Fruit fly (Drosophila melanogaster) whole organism, embryonic: ENCODE results near the gene Pex1.
A peak's percentile ranks its signal among the peaks of the same experiment; 100 is the strongest.

Experiments used
- Adf1 ChIP-seq: fragments of 200-800 bp; sonication (Bioruptor generic); IDR thresholded peaks from 2 replicates; pipeline ENCODE4 v1.3.6; 2022; ENCODE audit warnings: missing biosample characterization, missing genetic modification characterization
- Atf6 ChIP-seq: fragments of 200-800 bp; sonication (Bioruptor generic); IDR thresholded peaks from 2 replicates; pipeline ENCODE4 v1.3.6; 2022; ENCODE audit warnings: missing biosample characterization, missing genetic modification characterization
- B-H1 ChIP-seq: fragments of 200-800 bp; sonication (Bioruptor generic); IDR thresholded peaks from 3 replicates; pipeline ENCODE4 v1.3.6; 2022; ENCODE audit warnings: missing biosample characterization, missing genetic modification characterization
- CG10462 ChIP-seq: fragments of 200-800 bp; sonication (Bioruptor generic); optimal IDR thresholded peaks from 2 replicates; lab custom pipeline; 2016; ENCODE audit warnings: missing biosample characterization, missing genetic modification characterization
- CG10543 ChIP-seq: fragments of 200-800 bp; sonication (Bioruptor generic); optimal IDR thresholded peaks from 3 replicates; lab custom pipeline; 2017; ENCODE audit warnings: missing biosample characterization, mild to moderate bottlenecking, missing genetic modification characterization, moderate library complexity
- CG11247 ChIP-seq: fragments of 200-800 bp; sonication (Bioruptor generic); IDR thresholded peaks from 2 replicates; pipeline ENCODE4 v1.3.6; 2022; ENCODE audit warnings: missing biosample characterization, missing genetic modification characterization
- CG11696 ChIP-seq: fragments of 200-800 bp; sonication (Bioruptor generic); IDR thresholded peaks from 2 replicates; pipeline ENCODE4 v1.3.6; 2022; ENCODE audit warnings: missing biosample characterization, missing genetic modification characterization
- CG12155 ChIP-seq: fragments of 200-800 bp; sonication (Bioruptor generic); optimal IDR thresholded peaks from 3 replicates; lab custom pipeline; 2016; ENCODE audit warnings: missing biosample characterization, missing genetic modification characterization
- CG12219 ChIP-seq: fragments of 200-800 bp; sonication (Bioruptor generic); optimal IDR thresholded peaks from 3 replicates; lab custom pipeline; 2018; ENCODE audit warnings: missing biosample characterization, mild to moderate bottlenecking, missing genetic modification characterization
- CG1233 ChIP-seq: fragments of 200-800 bp; sonication (Bioruptor generic); optimal IDR thresholded peaks from 4 replicates; lab custom pipeline; 2018; ENCODE audit warnings: missing biosample characterization, mild to moderate bottlenecking, missing genetic modification characterization
- CG14860 ChIP-seq: fragments of 200-800 bp; sonication (Bioruptor generic); IDR thresholded peaks from 3 replicates; pipeline ENCODE4 v1.3.6; 2022; ENCODE audit warnings: missing biosample characterization, missing genetic modification characterization; ENCODE audit not compliant: partially characterized antibody
- CG16779 ChIP-seq: fragments of 200-800 bp; sonication (Bioruptor generic); IDR thresholded peaks from 2 replicates; pipeline ENCODE4 v1.3.6; 2022; ENCODE audit warnings: missing biosample characterization, missing genetic modification characterization
- CG1832 ChIP-seq: fragments of 200-800 bp; sonication (Bioruptor generic); optimal IDR thresholded peaks from 2 replicates; lab custom pipeline; 2017; ENCODE audit warnings: missing biosample characterization, mild to moderate bottlenecking, missing genetic modification characterization, inconsistent platforms
- CG18599 ChIP-seq: fragments of 200-800 bp; sonication (Bioruptor generic); optimal IDR thresholded peaks from 3 replicates; lab custom pipeline; 2017; ENCODE audit warnings: missing biosample characterization, missing genetic modification characterization, mild to moderate bottlenecking, moderate library complexity, missing genetic modification reagents
- CG31441 ChIP-seq: fragments of 200-800 bp; sonication (Bioruptor generic); IDR thresholded peaks from 2 replicates; pipeline ENCODE4 v1.3.6; 2022; ENCODE audit warnings: missing biosample characterization, missing genetic modification characterization
- CG32772 ChIP-seq: fragments of 200-800 bp; sonication (Bioruptor generic); IDR thresholded peaks from 2 replicates; pipeline ENCODE4 v1.3.6; 2022; ENCODE audit warnings: missing biosample characterization, missing genetic modification characterization
- CG3281 ChIP-seq: fragments of 200-800 bp; sonication (Bioruptor generic); optimal IDR thresholded peaks from 3 replicates; lab custom pipeline; 2017; ENCODE audit warnings: missing biosample characterization, mild to moderate bottlenecking, missing genetic modification characterization
- CG4282 ChIP-seq: fragments of 200-800 bp; sonication (Bioruptor generic); optimal IDR thresholded peaks from 2 replicates; lab custom pipeline; 2016; ENCODE audit warnings: missing biosample characterization, missing genetic modification characterization
- CG4424 ChIP-seq: fragments of 200-800 bp; sonication (Bioruptor generic); optimal IDR thresholded peaks from 3 replicates; lab custom pipeline; 2016; ENCODE audit warnings: missing biosample characterization, missing genetic modification characterization
- CG6689 ChIP-seq: fragments of 200-800 bp; sonication (Bioruptor generic); IDR thresholded peaks from 2 replicates; pipeline ENCODE4 v1.3.6; 2022; ENCODE audit warnings: missing biosample characterization, missing genetic modification characterization
- CG7745 ChIP-seq: fragments of 200-800 bp; sonication (Bioruptor generic); optimal IDR thresholded peaks from 2 replicates; lab custom pipeline; 2018; ENCODE audit warnings: missing biosample characterization, mild to moderate bottlenecking, missing genetic modification characterization, moderate library complexity
- CG8281 ChIP-seq: fragments of 200-800 bp; sonication (Bioruptor generic); optimal IDR thresholded peaks from 2 replicates; lab custom pipeline; 2018; ENCODE audit warnings: missing biosample characterization, mild to moderate bottlenecking, missing genetic modification characterization, moderate library complexity
- CoRest ChIP-seq: fragments of 200-800 bp; sonication (Bioruptor generic); optimal IDR thresholded peaks from 3 replicates; lab custom pipeline; 2018; ENCODE audit warnings: missing biosample characterization, mild to moderate bottlenecking, missing genetic modification characterization, moderate library complexity
- Dip3 ChIP-seq: fragments of 200-800 bp; sonication (Bioruptor generic); optimal IDR thresholded peaks from 3 replicates; lab custom pipeline; 2016; ENCODE audit warnings: missing biosample characterization, missing genetic modification characterization
- Doc2 ChIP-seq: fragments of 200-800 bp; sonication (Bioruptor generic); IDR thresholded peaks from 2 replicates; pipeline ENCODE4 v1.3.6; 2022; ENCODE audit warnings: missing biosample characterization, missing genetic modification characterization
- Drgx ChIP-seq: fragments of 200-800 bp; sonication (Bioruptor generic); IDR thresholded peaks from 2 replicates; pipeline ENCODE4 v1.3.6; 2022; ENCODE audit warnings: missing biosample characterization, missing genetic modification characterization
- Hmr ChIP-seq: fragments of 200-800 bp; sonication (Bioruptor generic); optimal IDR thresholded peaks from 3 replicates; lab custom pipeline; 2017; ENCODE audit warnings: mild to moderate bottlenecking, missing biosample characterization, missing genetic modification reagents, missing genetic modification characterization
- Lpt ChIP-seq: fragments of >200 bp; optimal IDR thresholded peaks from 2 replicates; lab custom pipeline; 2018; ENCODE audit warnings: missing biosample characterization, missing genetic modification characterization
- Max ChIP-seq: fragments of 200-800 bp; sonication (Bioruptor generic); optimal IDR thresholded peaks from 2 replicates; lab custom pipeline; 2016; ENCODE audit warnings: missing biosample characterization, mild to moderate bottlenecking, missing genetic modification characterization
- Meics ChIP-seq: fragments of 200-800 bp; sonication (Bioruptor generic); optimal IDR thresholded peaks from 2 replicates; lab custom pipeline; 2017; ENCODE audit warnings: missing biosample characterization, mild to moderate bottlenecking, missing genetic modification characterization
- NK7.1 ChIP-seq: fragments of 200-800 bp; sonication (Bioruptor generic); optimal IDR thresholded peaks from 3 replicates; lab custom pipeline; 2016; ENCODE audit warnings: missing biosample characterization, missing genetic modification characterization
- Oli ChIP-seq: fragments of 200-800 bp; sonication (Bioruptor generic); optimal IDR thresholded peaks from 2 replicates; lab custom pipeline; 2018; ENCODE audit warnings: missing biosample characterization, mild to moderate bottlenecking, missing genetic modification characterization, moderate library complexity
- Sin3A ChIP-seq: fragments of >200 bp; optimal IDR thresholded peaks from 2 replicates; lab custom pipeline; 2018
- Sox100B ChIP-seq: fragments of 200-800 bp; sonication (Bioruptor generic); optimal IDR thresholded peaks from 3 replicates; lab custom pipeline; 2018; ENCODE audit warnings: missing biosample characterization, mild to moderate bottlenecking, missing genetic modification characterization
- Trl ChIP-seq, 3 experiments: fragments of >200 bp in 2 of 3; fragments of 200-800 bp in 1 of 3; sonication (Bioruptor generic) in 1 of 3; optimal IDR thresholded peaks; 2 replicates in 1 of 3; 3 replicates in 2 of 3; lab custom pipeline; 2016 to 2017; ENCODE audit warnings: missing biosample characterization in 1 of 3, missing genetic modification characterization in 1 of 3
- abd-A ChIP-seq: fragments of 200-800 bp; sonication (Bioruptor generic); optimal IDR thresholded peaks from 3 replicates; lab custom pipeline; 2019; ENCODE audit warnings: missing biosample characterization, mild to moderate bottlenecking, missing genetic modification characterization, moderate library complexity
- ash1 ChIP-seq: fragments of 200-800 bp; sonication (Bioruptor generic); optimal IDR thresholded peaks from 2 replicates; lab custom pipeline; 2018; ENCODE audit warnings: missing biosample characterization, mild to moderate bottlenecking, missing genetic modification characterization
- ato ChIP-seq: fragments of 200-800 bp; sonication (Bioruptor generic); IDR thresholded peaks from 2 replicates; pipeline ENCODE4 v1.3.6; 2022; ENCODE audit warnings: missing biosample characterization, missing genetic modification characterization; ENCODE audit not compliant: partially characterized antibody
- emc ChIP-seq: fragments of 200-800 bp; sonication (Bioruptor generic); optimal IDR thresholded peaks from 2 replicates; lab custom pipeline; 2016; ENCODE audit warnings: missing biosample characterization, missing genetic modification characterization
- fd96Cb ChIP-seq: fragments of 200-800 bp; sonication (Bioruptor generic); optimal IDR thresholded peaks from 2 replicates; lab custom pipeline; 2018; ENCODE audit warnings: missing biosample characterization, mild to moderate bottlenecking, missing genetic modification characterization, moderate library complexity
- fu2 ChIP-seq: fragments of 200-800 bp; sonication (Bioruptor generic); optimal IDR thresholded peaks from 2 replicates; lab custom pipeline; 2016; ENCODE audit warnings: missing biosample characterization, missing genetic modification characterization
- gfzf ChIP-seq: fragments of 200-800 bp; sonication (Bioruptor generic); optimal IDR thresholded peaks from 2 replicates; lab custom pipeline; 2016; ENCODE audit warnings: missing biosample characterization, mild to moderate bottlenecking, missing genetic modification characterization, moderate library complexity
- inv ChIP-seq: fragments of 200-800 bp; sonication (Bioruptor generic); IDR thresholded peaks from 2 replicates; pipeline ENCODE4 v1.3.6; 2022; ENCODE audit warnings: missing biosample characterization, missing genetic modification characterization; ENCODE audit not compliant: partially characterized antibody
- kah ChIP-seq: fragments of 200-800 bp; sonication (Bioruptor generic); optimal IDR thresholded peaks from 2 replicates; lab custom pipeline; 2018; ENCODE audit warnings: missing biosample characterization, mild to moderate bottlenecking, missing genetic modification characterization
- ken ChIP-seq: fragments of 200-800 bp; sonication (Bioruptor generic); IDR thresholded peaks from 3 replicates; pipeline ENCODE4 v1.3.6; 2022; ENCODE audit warnings: missing biosample characterization, missing genetic modification characterization
- maf-S ChIP-seq: fragments of 200-800 bp; sonication (Bioruptor generic); optimal IDR thresholded peaks from 2 replicates; lab custom pipeline; 2016; ENCODE audit warnings: missing biosample characterization, missing genetic modification characterization
- pb ChIP-seq: fragments of 200-800 bp; sonication (Bioruptor generic); optimal IDR thresholded peaks from 3 replicates; lab custom pipeline; 2016; ENCODE audit warnings: missing biosample characterization, missing genetic modification characterization
- scrt ChIP-seq: fragments of 200-800 bp; sonication (Bioruptor generic); optimal IDR thresholded peaks from 2 replicates; lab custom pipeline; 2018; ENCODE audit warnings: missing biosample characterization, mild to moderate bottlenecking, missing genetic modification characterization, moderate library complexity
- slp2 ChIP-seq: fragments of 200-800 bp; sonication (Bioruptor generic); optimal IDR thresholded peaks from 2 replicates; lab custom pipeline; 2016; ENCODE audit warnings: missing biosample characterization, missing genetic modification characterization
- sob ChIP-seq: fragments of 200-800 bp; sonication (Bioruptor generic); IDR thresholded peaks from 2 replicates; pipeline ENCODE4 v1.3.6; 2022; ENCODE audit warnings: missing biosample characterization, missing genetic modification characterization
- sr ChIP-seq: fragments of 200-800 bp; sonication (Bioruptor generic); IDR thresholded peaks from 3 replicates; pipeline ENCODE4 v1.3.6; 2022; ENCODE audit warnings: missing biosample characterization, missing genetic modification characterization

Gene Pex1

dm6 chr3L:14111411-14111810 is 39.7 kb downstream of the Pex1 start (continued):
- peak; percentile 68 for TF ChIP-seq Meics (GFP tag; lab: Kevin White, UChicago)
- TF ChIP-seq CG3281 (GFP tag; lab: Kevin White, UChicago), result peak; percentile 25
- TF ChIP-seq CG14860, result no peak
- TF ChIP-seq CG10543 (GFP tag; lab: Kevin White, UChicago), result no peak
- TF ChIP-seq CG4282 (GFP tag; lab: Kevin White, UChicago), result peak; percentile 89
- TF ChIP-seq CG12219 (GFP tag; lab: Kevin White, UChicago), result peak; percentile 12
- TF ChIP-seq fu2 (GFP tag; lab: Kevin White, UChicago), result peak; percentile 78
- peak; percentile 87 for TF ChIP-seq maf-S (GFP tag; lab: Kevin White, UChicago)
- TF ChIP-seq Doc2 (GFP tag; lab: Robert Waterston, UW), result peak; percentile 52
- peak; percentile 61 for TF ChIP-seq CG31441 (GFP tag; lab: Robert Waterston, UW)
- TF ChIP-seq pb (GFP tag; lab: Kevin White, UChicago), result peak; percentile 65
- peak; percentile 78 for TF ChIP-seq CG12155 (GFP tag; lab: Kevin White, UChicago)
- TF ChIP-seq Lpt, result no peak
- TF ChIP-seq Adf1 (GFP tag; lab: Robert Waterston, UW), result peak; percentile 46
- no peak for TF ChIP-seq Sox100B
- peak; percentile 43; the same call in 1 of the 2 replicates for TF ChIP-seq inv (GFP tag; lab: Robert Waterston, UW)
- 0 out of 2 replicates have a peak, but pooled peaks have one; percentile 19 for TF ChIP-seq ato
- TF ChIP-seq CG8281 (tag; lab: Kevin White, UChicago), result peak; percentile 17
- peak; percentile 56 for TF ChIP-seq Oli (tag; lab: Kevin White, UChicago)
- TF ChIP-seq CG10462 (GFP tag; lab: Kevin White, UChicago), result peak; percentile 21
- TF ChIP-seq CG11247, result peak; percentile 89
- peak; percentile 81 for TF ChIP-seq CG4424 (GFP tag; lab: Kevin White, UChicago)
- TF ChIP-seq emc (GFP tag; lab: Kevin White, UChicago), result peak; percentile 67
- no peak for TF ChIP-seq kah
- peak; percentile 72 for TF ChIP-seq Dip3 (GFP tag; lab: Kevin White, UChicago)
- peak; percentile 29; the same call in 1 of the 2 replicates for TF ChIP-seq Atf6 (GFP tag; lab: Robert Waterston, UW)
- no peak for TF ChIP-seq gfzf (GFP tag; lab: Kevin White, UChicago)
- peak; percentile 20 for TF ChIP-seq Max (GFP tag; lab: Kevin White, UChicago)
- peak; percentile 57; the same call in 1 of the 2 replicates for TF ChIP-seq CG16779 (GFP tag; lab: Robert Waterston, UW)
- TF ChIP-seq CG1233, result peak; percentile 59
- TF ChIP-seq CG18599, result no peak
- no peak for TF ChIP-seq CG1832 (GFP tag; lab: Kevin White, UChicago)
- TF ChIP-seq slp2 (GFP tag; lab: Kevin White, UChicago), result peak; percentile 78
- peak; percentile 84 for TF ChIP-seq Hmr (GFP tag; lab: Kevin White, UChicago)
- TF ChIP-seq Drgx (GFP tag; lab: Robert Waterston, UW), result no peak
- TF ChIP-seq CG7745 (tag; lab: Kevin White, UChicago), result no peak
- peak; percentile 82 for TF ChIP-seq CG32772
- TF ChIP-seq CoRest, result peak; percentile 84
- no peak for TF ChIP-seq abd-A (tag; lab: Kevin White, UChicago)
- TF ChIP-seq ash1, result peak; percentile 54
- no peak for TF ChIP-seq CG11696 (GFP tag; lab: Robert Waterston, UW)
- TF ChIP-seq sob, result peak; percentile 91
- TF ChIP-seq Sin3A (lab: Kevin White, UChicago), result no peak
- peak; percentile 86 for TF ChIP-seq ken
- TF ChIP-seq NK7.1 (GFP tag; lab: Kevin White, UChicago), result peak; percentile 38
- no peak for TF ChIP-seq Trl (optimal IDR thresholded peaks at IDR 0.05; lab: Kevin White, UChicago)
- peak; percentile 89 for TF ChIP-seq Trl (GFP tag; optimal IDR thresholded peaks at IDR 0.05; lab: Kevin White, UChicago)
- TF ChIP-seq sr (GFP tag; lab: Robert Waterston, UW), result peak; percentile 50; the same call in 1 of the 3 replicates
- TF ChIP-seq CG6689 (GFP tag; lab: Robert Waterston, UW), result peak; percentile 45; the same call in 1 of the 2 replicates
- TF ChIP-seq B-H1 (GFP tag; lab: Robert Waterston, UW), result peak; percentile 58
- peak; percentile 14 for TF ChIP-seq scrt
- peak; percentile 72 for TF ChIP-seq fd96Cb (tag; lab: Kevin White, UChicago)
